Fruit fly (Drosophila melanogaster) whole organism, wandering third instar larva: ENCODE data around the gene ATPsyndelta.

ENCODE experiments used
- Abd-B ChIP-seq: fragments of >200 bp; optimal IDR thresholded peaks from 2 replicates; lab custom pipeline; 2017; ENCODE audit warnings: missing biosample characterization, missing genetic modification characterization
- CG32264 ChIP-seq: fragments of 200-800 bp; sonication (Bioruptor generic); optimal IDR thresholded peaks from 2 replicates; lab custom pipeline; 2016; ENCODE audit warnings: missing biosample characterization, missing genetic modification characterization
- CrebA ChIP-seq: fragments of 200-800 bp; sonication (Bioruptor generic); optimal IDR thresholded peaks from 2 replicates; lab custom pipeline; 2016; ENCODE audit warnings: missing biosample characterization, mild to moderate bottlenecking, missing genetic modification characterization, borderline replicate concordance
- Dfd ChIP-seq: fragments of >200 bp; optimal IDR thresholded peaks from 2 replicates; lab custom pipeline; 2017; ENCODE audit warnings: missing biosample characterization, missing genetic modification characterization
- HLH106 ChIP-seq: fragments of 200-800 bp; optimal IDR thresholded peaks from 3 replicates; lab custom pipeline; 2019; ENCODE audit warnings: missing biosample characterization, mild to moderate bottlenecking, missing genetic modification characterization, moderate library complexity
- Hnf4 ChIP-seq: fragments of 200-800 bp; sonication (Bioruptor generic); optimal IDR thresholded peaks from 2 replicates; lab custom pipeline; 2016; ENCODE audit warnings: missing biosample characterization, mild to moderate bottlenecking, missing genetic modification characterization
- Hr78 ChIP-seq: fragments of >200 bp; optimal IDR thresholded peaks from 2 replicates; lab custom pipeline; 2017; ENCODE audit warnings: missing biosample characterization, missing genetic modification characterization
- Hr83 ChIP-seq: fragments of 200-300 bp; sonication (Bioruptor generic); optimal IDR thresholded peaks from 2 replicates; lab custom pipeline; 2016; ENCODE audit warnings: missing biosample characterization, mild to moderate bottlenecking, missing genetic modification characterization, moderate library complexity; ENCODE audit not compliant: poor library complexity, severe bottlenecking
- Jra ChIP-seq: sonication (Bioruptor generic); optimal IDR thresholded peaks from 2 replicates; lab custom pipeline; 2016; ENCODE audit warnings: missing biosample characterization, missing genetic modification characterization
- Mio ChIP-seq: sonication (Bioruptor generic); optimal IDR thresholded peaks from 2 replicates; lab custom pipeline; 2016; ENCODE audit warnings: missing biosample characterization, missing genetic modification characterization
- Myc ChIP-seq: fragments of >200 bp; optimal IDR thresholded peaks from 2 replicates; lab custom pipeline; 2017
- N ChIP-seq: fragments of >200 bp; optimal IDR thresholded peaks from 2 replicates; lab custom pipeline; 2018; ENCODE audit warnings: missing biosample characterization, missing external identifiers, missing genetic modification characterization
- OdsH ChIP-seq: fragments of 200-800 bp; sonication (Bioruptor generic); optimal IDR thresholded peaks from 2 replicates; lab custom pipeline; 2016; ENCODE audit warnings: missing biosample characterization, mild to moderate bottlenecking, missing genetic modification characterization
- Rel ChIP-seq, 2 experiments: fragments of 200-800 bp; sonication (Bioruptor generic) in 1 of 2; optimal IDR thresholded peaks; 2 replicates in 1 of 2; 3 replicates in 1 of 2; lab custom pipeline; 2016 to 2019; ENCODE audit warnings: mild to moderate bottlenecking in 2 of 2, missing biosample characterization in 2 of 2, missing genetic modification characterization in 2 of 2, moderate library complexity in 1 of 2
- Vsx2 ChIP-seq: fragments of 200-300, 225-300 bp; sonication (Bioruptor generic); optimal IDR thresholded peaks from 2 replicates; lab custom pipeline; 2018; ENCODE audit warnings: missing biosample characterization, missing genetic modification characterization; ENCODE audit not compliant: partially characterized antibody
- br ChIP-seq: fragments of 200-800 bp; sonication (Bioruptor generic); optimal IDR thresholded peaks from 2 replicates; lab custom pipeline; 2016; ENCODE audit warnings: missing biosample characterization, missing genetic modification characterization
- brk ChIP-seq: fragments of 200-800 bp; sonication (Bioruptor generic); optimal IDR thresholded peaks from 2 replicates; lab custom pipeline; 2016; ENCODE audit warnings: missing biosample characterization, mild to moderate bottlenecking, missing genetic modification characterization
- dl ChIP-seq, 2 experiments: fragments of 175-275, 200-275 bp in 1 of 2; fragments of 200-275 bp in 1 of 2; sonication (Bioruptor generic); optimal IDR thresholded peaks; lab custom pipeline; 2018; ENCODE audit warnings: mild to moderate bottlenecking in 2 of 2, missing biosample characterization in 2 of 2, missing genetic modification characterization in 2 of 2, moderate library complexity in 2 of 2; ENCODE audit not compliant: partially characterized antibody in 2 of 2, insufficient read depth in 1 of 2
- dmrt93B ChIP-seq: fragments of 200-800 bp; sonication (Bioruptor generic); optimal IDR thresholded peaks from 2 replicates; lab custom pipeline; 2018; ENCODE audit warnings: missing biosample characterization, mild to moderate bottlenecking, missing genetic modification characterization
- ey ChIP-seq: fragments of 200-800 bp; sonication (Bioruptor generic); optimal IDR thresholded peaks from 2 replicates; lab custom pipeline; 2016; ENCODE audit warnings: missing biosample characterization, missing genetic modification characterization
- foxo ChIP-seq, 2 experiments: fragments of 200-800 bp; sonication (Bioruptor generic); optimal IDR thresholded peaks; 2 replicates in 1 of 2; 3 replicates in 1 of 2; lab custom pipeline; 2016 to 2017; ENCODE audit warnings: missing biosample characterization in 2 of 2, missing genetic modification characterization in 2 of 2
- fru ChIP-seq: fragments of 200-800 bp; sonication (Bioruptor generic); optimal IDR thresholded peaks from 3 replicates; lab custom pipeline; 2016; ENCODE audit warnings: missing biosample characterization, mild to moderate bottlenecking, missing genetic modification characterization
- h ChIP-seq: fragments of 200-800 bp; sonication (Bioruptor generic); optimal IDR thresholded peaks from 3 replicates; lab custom pipeline; 2016; ENCODE audit warnings: missing biosample characterization, mild to moderate bottlenecking, missing genetic modification characterization
- jim ChIP-seq: fragments of 175-275, 200-325 bp; sonication (Bioruptor generic); optimal IDR thresholded peaks from 2 replicates; lab custom pipeline; 2016; ENCODE audit warnings: missing biosample characterization, mild to moderate bottlenecking, missing genetic modification characterization
- lola ChIP-seq: fragments of >200 bp; optimal IDR thresholded peaks from 2 replicates; lab custom pipeline; 2017; ENCODE audit warnings: missing biosample characterization, missing genetic modification characterization
- pan ChIP-seq: fragments of >200 bp; optimal IDR thresholded peaks from 2 replicates; lab custom pipeline; 2017
- psq ChIP-seq: fragments of 200-800 bp; sonication (Bioruptor generic); optimal IDR thresholded peaks from 3 replicates; lab custom pipeline; 2017; ENCODE audit warnings: missing biosample characterization, mild to moderate bottlenecking, missing genetic modification characterization, moderate library complexity
- rgr ChIP-seq: fragments of 200-800 bp; sonication (Bioruptor generic); optimal IDR thresholded peaks from 3 replicates; lab custom pipeline; 2016; ENCODE audit warnings: missing biosample characterization, mild to moderate bottlenecking, missing genetic modification characterization
- sv ChIP-seq: fragments of 200-800 bp; sonication (Bioruptor generic); optimal IDR thresholded peaks from 3 replicates; lab custom pipeline; 2016; ENCODE audit warnings: missing biosample characterization, missing genetic modification characterization
- usp ChIP-seq: fragments of >200 bp; optimal IDR thresholded peaks from 2 replicates; lab custom pipeline; 2017; ENCODE audit warnings: missing biosample characterization, missing genetic modification characterization
- woc ChIP-seq: sonication (Bioruptor generic); optimal IDR thresholded peaks from 2 replicates; lab custom pipeline; 2016; ENCODE audit warnings: missing biosample characterization, mild to moderate bottlenecking, missing genetic modification characterization

Gene ATPsyndelta

dm6 chrX:10232497-10232896 lies 19.7 kb downstream of the ATPsyndelta start:
- TF ChIP-seq sv (GFP tag; lab: Kevin White, UChicago): peak; percentile 17
- peak; percentile 5 for TF ChIP-seq OdsH (GFP tag; lab: Kevin White, UChicago)
- TF ChIP-seq rgr (GFP tag; lab: Kevin White, UChicago): peak; percentile 20
- TF ChIP-seq Myc (lab: Kevin White, UChicago): no peak

- no peak for TF ChIP-seq lola (GFP tag; lab: Kevin White, UChicago)
- no peak for TF ChIP-seq Vsx2
- no peak for TF ChIP-seq Hr78
- no peak for TF ChIP-seq rgr (GFP tag; lab: Kevin White, UChicago)
- no peak for TF ChIP-seq CrebA (GFP tag; lab: Kevin White, UChicago)
- no peak for TF ChIP-seq dmrt93B (GFP tag; lab: Kevin White, UChicago)
- TF ChIP-seq N (GFP tag; lab: Kevin White, UChicago): no peak
- no peak for TF ChIP-seq brk
- no peak for TF ChIP-seq woc (GFP tag; lab: Kevin White, UChicago)
- no peak for TF ChIP-seq fru
- TF ChIP-seq Dfd (GFP tag; lab: Kevin White, UChicago): no peak
- no peak for TF ChIP-seq Hr83
- TF ChIP-seq usp: no peak
Observed at dm6 chrX:10233065-10233464, 20.3 kb downstream of the ATPsyndelta start, which contains the start of gene CG2961. CG2961 (minus strand) TSS chrX:10233080.

- no peak for TF ChIP-seq Rel (GFP tag; optimal IDR thresholded peaks at IDR 0.05; lab: Kevin White, UChicago)
- peak; percentile 86 for TF ChIP-seq Rel (tag; optimal IDR thresholded peaks at IDR 0.05; lab: Kevin White, UChicago)
- no peak for TF ChIP-seq ey (GFP tag; lab: Kevin White, UChicago)
Observed at dm6 chrX:10234024-10234520, 21.3 kb downstream of the ATPsyndelta start.

dm6 chrX:10241919-10242318 lies 29.1 kb downstream of the ATPsyndelta start:
- peak in 1 of 2 experiments; percentile 6 for TF ChIP-seq foxo (GFP tag; optimal IDR thresholded peaks at IDR 0.05; lab: Kevin White, UChicago)
- no peak for TF ChIP-seq Rel (GFP tag; optimal IDR thresholded peaks at IDR 0.05; lab: Kevin White, UChicago)
- TF ChIP-seq Rel (tag; optimal IDR thresholded peaks at IDR 0.05; lab: Kevin White, UChicago): no peak
- TF ChIP-seq dl (GFP tag; optimal IDR thresholded peaks at IDR 0.05; lab: Kevin White, UChicago; ENCODE audit: insufficient read depth in 1 of 2, partially characterized antibody in 2 of 2): no peak
- TF ChIP-seq h (GFP tag; lab: Kevin White, UChicago): no peak
- no peak for TF ChIP-seq Jra (GFP tag; lab: Kevin White, UChicago)
- TF ChIP-seq N (GFP tag; lab: Kevin White, UChicago): no peak
- TF ChIP-seq HLH106 (tag; lab: Kevin White, UChicago): peak; percentile 36

dm6 chrX:10242883-10243282 lies 30.1 kb downstream of the ATPsyndelta start:
- TF ChIP-seq Abd-B (GFP tag; lab: Kevin White, UChicago) (no peak), Rel (GFP tag; optimal IDR thresholded peaks at IDR 0.05; lab: Kevin White, UChicago) (no peak), Rel (tag; optimal IDR thresholded peaks at IDR 0.05; lab: Kevin White, UChicago) (no peak), pan (lab: Kevin White, UChicago) (no peak), N (GFP tag; lab: Kevin White, UChicago) (no peak), Dfd (GFP tag; lab: Kevin White, UChicago) (no peak), CG32264 (no peak), sv (GFP tag; lab: Kevin White, UChicago) (no peak), ey (GFP tag; lab: Kevin White, UChicago) (no peak), rgr (GFP tag; lab: Kevin White, UChicago) (no peak), br (GFP tag; lab: Kevin White, UChicago) (no peak), jim (no peak), lola (GFP tag; lab: Kevin White, UChicago) (no peak), HLH106 (tag; lab: Kevin White, UChicago) (no peak), Hnf4 (GFP tag; lab: Kevin White, UChicago) (no peak), psq (GFP tag; lab: Kevin White, UChicago) (no peak), Hr83 (no peak), Mio (no peak)
